Worm (Caenorhabditis elegans): ENCODE results near the gene Y81B9A.2.

ce11 chrX:9204986-9205385 lies 21.1 kb downstream of the Y81B9A.2 start:
- no peak for TF ChIP-seq unc-3 (GFP tag; conservative IDR thresholded peaks at IDR 0.05)
- no peak for TF ChIP-seq unc-3 (tag; optimal IDR thresholded peaks at IDR 0.05)
- no peak for TF ChIP-seq rnt-1 (tag; optimal IDR thresholded peaks at IDR 0.05)
- no peak for TF ChIP-seq lin-11 (tag; optimal IDR thresholded peaks at IDR 0.05)
- no peak for TF ChIP-seq pag-3 (tag; optimal IDR thresholded peaks at IDR 0.05; ENCODE audit: borderline replicate concordance)
- no peak for TF ChIP-seq F13H6.1 (tag; optimal IDR thresholded peaks at IDR 0.05)
- no peak for TF ChIP-seq nhr-11 (tag; optimal IDR thresholded peaks at IDR 0.05)
